Fruit fly (Drosophila melanogaster) whole organism, embryonic: ENCODE data around the gene Grip91.
A peak's percentile ranks its signal among the peaks of the same experiment; 100 is the strongest.

Source experiments
- CG10321 ChIP-seq: fragments of 200-800 bp; sonication (Bioruptor generic); IDR thresholded peaks from 2 replicates; pipeline ENCODE4 v1.3.6; 2022; ENCODE audit warnings: missing biosample characterization, missing genetic modification characterization
- CG10654 ChIP-seq: fragments of 200-800 bp; sonication (Bioruptor generic); optimal IDR thresholded peaks from 2 replicates; lab custom pipeline; 2016; ENCODE audit warnings: missing biosample characterization, missing genetic modification characterization
- CG12769 ChIP-seq: fragments of 200-800 bp; sonication (Bioruptor generic); optimal IDR thresholded peaks from 2 replicates; lab custom pipeline; 2019; ENCODE audit warnings: missing biosample characterization, mild to moderate bottlenecking, missing genetic modification characterization, moderate library complexity
- CG13287 ChIP-seq: fragments of 200-800 bp; sonication (Bioruptor generic); IDR thresholded peaks from 2 replicates; pipeline ENCODE4 v1.3.6; 2022; ENCODE audit warnings: missing biosample characterization, missing genetic modification characterization; ENCODE audit not compliant: partially characterized antibody
- CG13624 ChIP-seq: fragments of 200-800 bp; sonication (Bioruptor generic); optimal IDR thresholded peaks from 2 replicates; lab custom pipeline; 2016; ENCODE audit warnings: missing biosample characterization, missing genetic modification characterization
- CG13775 ChIP-seq: fragments of 200-800 bp; sonication (Bioruptor generic); optimal IDR thresholded peaks from 3 replicates; lab custom pipeline; 2017; ENCODE audit warnings: missing biosample characterization, mild to moderate bottlenecking, missing genetic modification characterization
- CG13894 ChIP-seq: fragments of 200-800 bp; sonication (Bioruptor generic); optimal IDR thresholded peaks from 3 replicates; lab custom pipeline; 2018; ENCODE audit warnings: missing biosample characterization, mild to moderate bottlenecking, missing genetic modification characterization, moderate library complexity
- CG14014 ChIP-seq: fragments of 200-800 bp; sonication (Bioruptor generic); IDR thresholded peaks from 2 replicates; pipeline ENCODE4 v1.3.6; 2022; ENCODE audit warnings: missing biosample characterization, missing genetic modification characterization
- CG1603 ChIP-seq: fragments of 200-800 bp; sonication (Bioruptor generic); optimal IDR thresholded peaks from 2 replicates; lab custom pipeline; 2019; ENCODE audit warnings: missing biosample characterization, mild to moderate bottlenecking, missing genetic modification characterization, moderate library complexity
- CG16863 ChIP-seq: fragments of 200-800 bp; sonication (Bioruptor generic); optimal IDR thresholded peaks from 3 replicates; lab custom pipeline; 2016; ENCODE audit warnings: missing biosample characterization, missing genetic modification characterization
- CG17612 ChIP-seq: fragments of 200-800 bp; sonication (Bioruptor generic); IDR thresholded peaks from 2 replicates; pipeline ENCODE4 v1.3.6; 2022; ENCODE audit warnings: missing biosample characterization, missing genetic modification characterization
- CG2678 ChIP-seq: fragments of 200-800 bp; sonication (Bioruptor generic); optimal IDR thresholded peaks from 3 replicates; lab custom pipeline; 2019; ENCODE audit warnings: missing biosample characterization, mild to moderate bottlenecking, missing genetic modification characterization, moderate library complexity
- CG30403 ChIP-seq: fragments of 200-800 bp; sonication (Bioruptor generic); optimal IDR thresholded peaks from 3 replicates; lab custom pipeline; 2016; ENCODE audit warnings: missing biosample characterization, missing genetic modification characterization
- CG30431 ChIP-seq: fragments of 200-800 bp; sonication (Bioruptor generic); optimal IDR thresholded peaks from 2 replicates; lab custom pipeline; 2017; ENCODE audit warnings: missing biosample characterization, missing genetic modification characterization
- CG34422 ChIP-seq: fragments of 200-800 bp; sonication (Bioruptor generic); IDR thresholded peaks from 3 replicates; pipeline ENCODE4 v1.3.6; 2022; ENCODE audit warnings: missing biosample characterization, missing genetic modification characterization
- CG4360 ChIP-seq: fragments of 200-800 bp; sonication (Bioruptor generic); IDR thresholded peaks from 2 replicates; pipeline ENCODE4 v1.3.6; 2022; ENCODE audit warnings: missing biosample characterization, missing genetic modification characterization
- CG4404 ChIP-seq: fragments of 200-800 bp; sonication (Bioruptor generic); IDR thresholded peaks from 2 replicates; pipeline ENCODE4 v1.3.6; 2022; ENCODE audit warnings: missing biosample characterization, missing genetic modification characterization
- CG4730 ChIP-seq: fragments of 200-800 bp; sonication (Bioruptor generic); IDR thresholded peaks from 2 replicates; pipeline ENCODE4 v1.3.6; 2022; ENCODE audit warnings: missing biosample characterization, missing genetic modification characterization
- CG5180 ChIP-seq: fragments of 200-800 bp; sonication (Bioruptor generic); optimal IDR thresholded peaks from 3 replicates; lab custom pipeline; 2017; ENCODE audit warnings: missing biosample characterization, missing genetic modification characterization, mild to moderate bottlenecking, moderate library complexity, missing genetic modification reagents
- CG6689 ChIP-seq: fragments of 200-800 bp; sonication (Bioruptor generic); IDR thresholded peaks from 2 replicates; pipeline ENCODE4 v1.3.6; 2022; ENCODE audit warnings: missing biosample characterization, missing genetic modification characterization
- CG8944 ChIP-seq: fragments of 200-800 bp; sonication (Bioruptor generic); optimal IDR thresholded peaks from 3 replicates; lab custom pipeline; 2016; ENCODE audit warnings: missing biosample characterization, missing genetic modification characterization
- CG9797 ChIP-seq: fragments of 200-800 bp; sonication (Bioruptor generic); optimal IDR thresholded peaks from 3 replicates; lab custom pipeline; 2018; ENCODE audit warnings: missing biosample characterization, mild to moderate bottlenecking, missing genetic modification characterization
- Dip3 ChIP-seq: fragments of 200-800 bp; sonication (Bioruptor generic); optimal IDR thresholded peaks from 3 replicates; lab custom pipeline; 2016; ENCODE audit warnings: missing biosample characterization, missing genetic modification characterization
- Eip74EF ChIP-seq, 2 experiments: fragments of 200-800 bp in 1 of 2; fragments of >200 bp in 1 of 2; sonication (Bioruptor generic) in 1 of 2; optimal IDR thresholded peaks; 2 replicates each; lab custom pipeline; 2017 to 2019; ENCODE audit warnings: missing biosample characterization in 2 of 2, missing genetic modification characterization in 2 of 2, mild to moderate bottlenecking in 1 of 2, moderate library complexity in 1 of 2
- Hr39 ChIP-seq: fragments of >200 bp; optimal IDR thresholded peaks from 2 replicates; lab custom pipeline; 2017
- Hsf ChIP-seq: fragments of 200-800 bp; sonication (Bioruptor generic); optimal IDR thresholded peaks from 3 replicates; lab custom pipeline; 2016; ENCODE audit warnings: missing biosample characterization, missing genetic modification characterization
- MESR4 ChIP-seq: fragments of 200-800 bp; sonication (Bioruptor generic); optimal IDR thresholded peaks from 2 replicates; lab custom pipeline; 2018; ENCODE audit warnings: missing biosample characterization, mild to moderate bottlenecking, missing genetic modification characterization, moderate library complexity
- Sox100B ChIP-seq: fragments of 200-800 bp; sonication (Bioruptor generic); optimal IDR thresholded peaks from 3 replicates; lab custom pipeline; 2018; ENCODE audit warnings: missing biosample characterization, mild to moderate bottlenecking, missing genetic modification characterization
- Ssrp ChIP-seq: fragments of 200-800 bp; sonication (Bioruptor generic); optimal IDR thresholded peaks from 2 replicates; lab custom pipeline; 2018; ENCODE audit warnings: missing biosample characterization, mild to moderate bottlenecking, missing genetic modification characterization, moderate library complexity
- Tbp ChIP-seq: fragments of >200 bp; optimal IDR thresholded peaks from 2 replicates; lab custom pipeline; 2018; ENCODE audit warnings: missing biosample characterization, missing genetic modification characterization
- bab2 ChIP-seq: fragments of 200-800 bp; sonication (Bioruptor generic); optimal IDR thresholded peaks from 2 replicates; lab custom pipeline; 2016; ENCODE audit warnings: missing biosample characterization, missing genetic modification characterization
- bigmax ChIP-seq: fragments of 200-800 bp; sonication (Bioruptor generic); optimal IDR thresholded peaks from 2 replicates; lab custom pipeline; 2018; ENCODE audit warnings: missing biosample characterization, mild to moderate bottlenecking, missing genetic modification characterization
- cato ChIP-seq: fragments of 200-800 bp; sonication (Bioruptor generic); optimal IDR thresholded peaks from 2 replicates; lab custom pipeline; 2016; ENCODE audit warnings: missing biosample characterization, missing genetic modification characterization, borderline replicate concordance
- chinmo ChIP-seq: fragments of 200-800 bp; sonication (Bioruptor generic); IDR thresholded peaks from 4 replicates; pipeline ENCODE4 v1.3.6; 2022; ENCODE audit warnings: missing biosample characterization, missing genetic modification characterization; ENCODE audit not compliant: partially characterized antibody
- crol ChIP-seq: fragments of 200-800 bp; sonication (Bioruptor generic); IDR thresholded peaks from 2 replicates; pipeline ENCODE4 v1.3.6; 2022; ENCODE audit warnings: missing biosample characterization, missing genetic modification characterization
- dimm ChIP-seq: fragments of 200-800 bp; sonication (Bioruptor generic); IDR thresholded peaks from 2 replicates; pipeline ENCODE4 v1.3.6; 2022; ENCODE audit warnings: missing biosample characterization, missing genetic modification characterization
- dm ChIP-seq: fragments of 200-800 bp; sonication (Bioruptor generic); optimal IDR thresholded peaks from 3 replicates; lab custom pipeline; 2016; ENCODE audit warnings: missing biosample characterization, missing genetic modification characterization
- exex ChIP-seq: fragments of 200-800 bp; sonication (Bioruptor generic); optimal IDR thresholded peaks from 4 replicates; lab custom pipeline; 2018; ENCODE audit warnings: missing biosample characterization, mild to moderate bottlenecking, missing genetic modification characterization, moderate library complexity
- ftz-f1 ChIP-seq: fragments of 200-800 bp; sonication (Bioruptor generic); optimal IDR thresholded peaks from 2 replicates; lab custom pipeline; 2016; ENCODE audit warnings: missing biosample characterization, missing genetic modification characterization
- hth ChIP-seq: fragments of >200 bp; optimal IDR thresholded peaks from 2 replicates; lab custom pipeline; 2017; ENCODE audit warnings: inconsistent platforms
- jumu ChIP-seq: fragments of 200-800 bp; sonication (Bioruptor generic); optimal IDR thresholded peaks from 3 replicates; lab custom pipeline; 2016; ENCODE audit warnings: missing biosample characterization, missing genetic modification characterization
- kah ChIP-seq: fragments of 200-800 bp; sonication (Bioruptor generic); optimal IDR thresholded peaks from 2 replicates; lab custom pipeline; 2018; ENCODE audit warnings: missing biosample characterization, mild to moderate bottlenecking, missing genetic modification characterization
- pros ChIP-seq: fragments of 200-800 bp; sonication (Bioruptor generic); optimal IDR thresholded peaks from 3 replicates; lab custom pipeline; 2019; ENCODE audit warnings: missing biosample characterization, mild to moderate bottlenecking, missing genetic modification characterization, moderate library complexity
- psq ChIP-seq: fragments of 200-800 bp; sonication (Bioruptor generic); optimal IDR thresholded peaks from 2 replicates; lab custom pipeline; 2017; ENCODE audit warnings: missing biosample characterization, missing genetic modification characterization
- sd ChIP-seq: fragments of 200-800 bp; sonication (Bioruptor generic); optimal IDR thresholded peaks from 3 replicates; lab custom pipeline; 2018; ENCODE audit warnings: missing biosample characterization, mild to moderate bottlenecking, missing genetic modification characterization, moderate library complexity
- seq ChIP-seq: fragments of 200-800 bp; sonication (Bioruptor generic); IDR thresholded peaks from 2 replicates; pipeline ENCODE4 v1.3.6; 2022; ENCODE audit warnings: missing biosample characterization, missing genetic modification characterization
- sqz ChIP-seq: fragments of 200-800 bp; sonication (Bioruptor generic); optimal IDR thresholded peaks from 3 replicates; lab custom pipeline; 2018; ENCODE audit warnings: missing biosample characterization, mild to moderate bottlenecking, missing genetic modification characterization
- stc ChIP-seq: fragments of 200-800 bp; sonication (Bioruptor generic); IDR thresholded peaks from 2 replicates; pipeline ENCODE4 v1.3.6; 2022; ENCODE audit warnings: missing biosample characterization, missing genetic modification characterization
- tin ChIP-seq: fragments of 200-800 bp; sonication (Bioruptor generic); optimal IDR thresholded peaks from 3 replicates; lab custom pipeline; 2016; ENCODE audit warnings: missing biosample characterization, missing genetic modification characterization
- zen ChIP-seq: fragments of 200-800 bp; sonication (Bioruptor generic); optimal IDR thresholded peaks from 3 replicates; lab custom pipeline; 2018; ENCODE audit warnings: missing biosample characterization, mild to moderate bottlenecking, missing genetic modification characterization, moderate library complexity
- zfh1 ChIP-seq: fragments of 200-800 bp; sonication (Bioruptor generic); IDR thresholded peaks from 3 replicates; pipeline ENCODE4 v1.3.6; 2022; ENCODE audit warnings: missing biosample characterization, missing genetic modification characterization

Grip91 gene

dm6 chrX:13753101-13753758, 8.7 kb upstream of the Grip91 start:
- 0 out of 4 replicates have a peak, but pooled peaks have one; percentile 71 for TF ChIP-seq chinmo (GFP tag; lab: Robert Waterston, UW)
- peak; percentile 43 for TF ChIP-seq sd (tag; lab: Kevin White, UChicago)
- no peak for TF ChIP-seq cato (GFP tag; lab: Kevin White, UChicago)
- TF ChIP-seq CG12769 = peak; percentile 3
- TF ChIP-seq CG10654 (GFP tag; lab: Kevin White, UChicago) = no peak
- TF ChIP-seq CG1603 (tag; lab: Kevin White, UChicago) = no peak
- no peak for TF ChIP-seq Tbp
- TF ChIP-seq CG13894 (tag; lab: Kevin White, UChicago) = peak; percentile 16
- TF ChIP-seq Hsf = no peak
- no peak for TF ChIP-seq MESR4 (GFP tag; lab: Kevin White, UChicago)
- TF ChIP-seq psq = peak; percentile 72
- no peak for TF ChIP-seq CG6689 (GFP tag; lab: Robert Waterston, UW)
- TF ChIP-seq bigmax = peak; percentile 65
- TF ChIP-seq CG13624 = peak; percentile 9
- no peak for TF ChIP-seq stc (GFP tag; lab: Robert Waterston, UW)
- no peak for TF ChIP-seq CG2678 (tag; lab: Kevin White, UChicago)
- peak in 1 of 2 experiments; percentile 11 for TF ChIP-seq Eip74EF (GFP tag; optimal IDR thresholded peaks at IDR 0.05; lab: Kevin White, UChicago)
- no peak for TF ChIP-seq hth (lab: Kevin White, UChicago)
- peak; percentile 47 for TF ChIP-seq pros (GFP tag; lab: Kevin White, UChicago)
- TF ChIP-seq CG13775 (GFP tag; lab: Kevin White, UChicago) = no peak
- TF ChIP-seq kah = no peak
- peak; percentile 45 for TF ChIP-seq sqz (GFP tag; lab: Kevin White, UChicago)
- TF ChIP-seq CG13287 = 0 out of 2 replicates have a peak, but pooled peaks have one; percentile 12
- no peak for TF ChIP-seq CG14014 (GFP tag; lab: Robert Waterston, UW)
- TF ChIP-seq CG4360 (GFP tag; lab: Robert Waterston, UW) = peak; percentile 78
- TF ChIP-seq, all 482 proteins: peak for 12

dm6 chrX:13752543-13753046, 8.1 kb upstream of the Grip91 start:
- TF ChIP-seq Ssrp = no peak
- TF ChIP-seq CG9797 (GFP tag; lab: Kevin White, UChicago) = no peak
- TF ChIP-seq crol (GFP tag; lab: Robert Waterston, UW) = no peak
- peak; percentile 90 for TF ChIP-seq CG10321 (GFP tag; lab: Robert Waterston, UW)
- TF ChIP-seq Dip3 (GFP tag; lab: Kevin White, UChicago) = no peak
- TF ChIP-seq Sox100B = no peak
- 0 out of 3 replicates have a peak, but pooled peaks have one; percentile 9 for TF ChIP-seq zfh1 (GFP tag; lab: Robert Waterston, UW)
- TF ChIP-seq CG8944 (GFP tag; lab: Kevin White, UChicago) = no peak
- TF ChIP-seq seq = peak; percentile 58
- no peak for TF ChIP-seq CG5180 (GFP tag; lab: Kevin White, UChicago)
- no peak for TF ChIP-seq CG34422 (GFP tag; lab: Robert Waterston, UW)
- TF ChIP-seq CG17612 = no peak
- TF ChIP-seq dm (GFP tag; lab: Kevin White, UChicago) = no peak
- TF ChIP-seq Hr39 = no peak
- TF ChIP-seq CG4404 (GFP tag; lab: Robert Waterston, UW) = no peak
- no peak for TF ChIP-seq bab2 (GFP tag; lab: Kevin White, UChicago)
- TF ChIP-seq CG30431 (GFP tag; lab: Kevin White, UChicago) = no peak
- no peak for TF ChIP-seq jumu (GFP tag; lab: Kevin White, UChicago)
- TF ChIP-seq exex (tag; lab: Kevin White, UChicago) = peak; percentile 3
- TF ChIP-seq ftz-f1 (GFP tag; lab: Kevin White, UChicago) = peak; percentile 50
- TF ChIP-seq MESR4 (GFP tag; lab: Kevin White, UChicago) = no peak
- TF ChIP-seq CG30403 = no peak
- no peak for TF ChIP-seq zen (tag; lab: Kevin White, UChicago)
- TF ChIP-seq CG16863 (GFP tag; lab: Kevin White, UChicago) = no peak
- no peak for TF ChIP-seq CG4730 (GFP tag; lab: Robert Waterston, UW)
- no peak for TF ChIP-seq dimm (GFP tag; lab: Robert Waterston, UW)
- TF ChIP-seq tin = no peak
